Fruit fly (Drosophila melanogaster): ENCODE data around the gene ATPsynE.

- TF ChIP-seq CG7045 (GFP tag; optimal IDR thresholded peaks at IDR 0.05), result no peak
- peak; percentile 17 for TF ChIP-seq Mnt (GFP tag; optimal IDR thresholded peaks at IDR 0.05)
- TF ChIP-seq kay (GFP tag; ENCODE audit: borderline replicate concordance), result no peak
- TF ChIP-seq ovo (GFP tag; optimal IDR thresholded peaks at IDR 0.05), result peak; percentile 77
- no peak for TF ChIP-seq Clk (GFP tag; optimal IDR thresholded peaks at IDR 0.05)
- TF ChIP-seq CG11617 (GFP tag; optimal IDR thresholded peaks at IDR 0.05), result no peak
- TF ChIP-seq cnc (optimal IDR thresholded peaks at IDR 0.05), result no peak
- no peak for TF ChIP-seq Crg-1 (GFP tag; optimal IDR thresholded peaks at IDR 0.05)
- peak; percentile 36 for TF ChIP-seq tj (GFP tag; optimal IDR thresholded peaks at IDR 0.05)
- TF ChIP-seq CG14711 (tag; optimal IDR thresholded peaks at IDR 0.05), result no peak
Observed at dm6 chr3R:14298078-14298896, 28.5 kb upstream of the ATPsynE start.

All from whole organism, adult.